Worm (Caenorhabditis elegans) whole organism, mixed stage, embryonic: Measurements from ENCODE around the gene sdn-1.

Experiments used
- blmp-1 ChIP-seq: fragments of 150-350 bp; optimal IDR thresholded peaks from 2 replicates; lab custom pipeline; 2014; ENCODE audit warnings: missing biosample characterization, missing genetic modification characterization
- ces-1 ChIP-seq: fragments of 150-350 bp; optimal IDR thresholded peaks from 2 replicates; lab custom pipeline; 2014; ENCODE audit warnings: missing biosample characterization, missing genetic modification reagents, missing genetic modification characterization
- cnd-1 ChIP-seq: fragments of 200-800 bp; sonication (Bioruptor generic); optimal IDR thresholded peaks from 2 replicates; lab custom pipeline; 2018; ENCODE audit warnings: mild to moderate bottlenecking, missing genetic modification characterization, missing compliant biosample characterization
- elt-3 ChIP-seq: fragments of 150-350 bp; optimal IDR thresholded peaks from 2 replicates; lab custom pipeline; 2014; ENCODE audit warnings: missing biosample characterization, missing genetic modification characterization
- lin-13 ChIP-seq: fragments of 150-350 bp; optimal IDR thresholded peaks from 2 replicates; lab custom pipeline; 2014; ENCODE audit warnings: missing biosample characterization, missing genetic modification characterization
- mab-5 ChIP-seq: fragments of 150-350 bp; optimal IDR thresholded peaks from 2 replicates; lab custom pipeline; 2014; ENCODE audit warnings: missing biosample characterization, missing genetic modification characterization
- nhr-12 ChIP-seq: fragments of 150-350 bp; optimal IDR thresholded peaks from 2 replicates; lab custom pipeline; 2014; ENCODE audit warnings: missing biosample characterization, missing genetic modification characterization
- nhr-237 ChIP-seq: fragments of 150-350 bp; optimal IDR thresholded peaks from 2 replicates; lab custom pipeline; 2014; ENCODE audit warnings: missing biosample characterization, missing genetic modification characterization
- nhr-28 ChIP-seq: fragments of 150-350 bp; optimal IDR thresholded peaks from 2 replicates; lab custom pipeline; 2014; ENCODE audit warnings: missing biosample characterization, missing genetic modification characterization
- pha-4 ChIP-seq: fragments of 150-350 bp; optimal IDR thresholded peaks from 2 replicates; lab custom pipeline; 2018; ENCODE audit warnings: missing biosample characterization, missing genetic modification reagents, missing genetic modification characterization
- snpc-4 ChIP-seq: fragments of 150-350 bp; optimal IDR thresholded peaks from 2 replicates; lab custom pipeline; 2014; ENCODE audit warnings: missing biosample characterization, missing genetic modification characterization
- unc-39 ChIP-seq: fragments of 150-350 bp; optimal IDR thresholded peaks from 2 replicates; lab custom pipeline; 2014; ENCODE audit warnings: missing biosample characterization, missing genetic modification characterization
- unc-62 ChIP-seq: fragments of 150-350 bp; optimal IDR thresholded peaks from 2 replicates; lab custom pipeline; 2014; ENCODE audit warnings: missing biosample characterization, missing genetic modification reagents, missing genetic modification characterization
- ztf-11 ChIP-seq: fragments of 150-350 bp; optimal IDR thresholded peaks from 2 replicates; lab custom pipeline; 2014; ENCODE audit warnings: missing biosample characterization, missing genetic modification characterization

ce11 chrX:10541789-10542188 lies 51.3 kb downstream of the sdn-1 start:
- no peak for TF ChIP-seq blmp-1 (tag; lab: Kevin White, UChicago)
- no peak for TF ChIP-seq nhr-12 (tag; lab: Kevin White, UChicago)
- no peak for TF ChIP-seq unc-39 (tag; lab: Kevin White, UChicago)
- no peak for TF ChIP-seq cnd-1 (tag; lab: Kevin White, UChicago)
- no peak for TF ChIP-seq unc-62 (GFP tag; lab: Kevin White, UChicago)
- no peak for TF ChIP-seq pha-4 (tag; lab: Kevin White, UChicago)
- TF ChIP-seq lin-13 (tag; lab: Kevin White, UChicago): no peak
- TF ChIP-seq ces-1: no peak
- TF ChIP-seq mab-5: no peak
- TF ChIP-seq snpc-4: no peak
- TF ChIP-seq nhr-237: no peak
- no peak for TF ChIP-seq nhr-28 (tag; lab: Kevin White, UChicago)
- no peak for TF ChIP-seq elt-3 (tag; lab: Kevin White, UChicago)
- no peak for TF ChIP-seq ztf-11 (tag; lab: Kevin White, UChicago)
